Worm (Caenorhabditis elegans) whole organism, L4 larva: Measurements from ENCODE around the gene zyx-1.

Experiments used
- fos-1 ChIP-seq: fragments of 150-350 bp; optimal IDR thresholded peaks from 2 replicates; lab custom pipeline; 2014; ENCODE audit warnings: missing biosample characterization, missing genetic modification characterization
- nhr-237 ChIP-seq: sonication (generic microtip); optimal IDR thresholded peaks from 2 replicates; lab custom pipeline; 2017; ENCODE audit warnings: missing biosample characterization, missing genetic modification characterization

- no peak for TF ChIP-seq fos-1
- no peak for TF ChIP-seq nhr-237 (tag; lab: Kevin White, UChicago)
Measured at ce11 chrII:13073102-13073501, 16.4 kb downstream of the zyx-1 start, which contains the start of gene F42G4.5.
